Worm (Caenorhabditis elegans) whole organism, midembryonic: ENCODE results near the gene Y49F6A.5.

Source experiments
- flt-1 ChIP-seq: fragments of 200-800 bp; sonication (Bioruptor generic); IDR thresholded peaks from 2 replicates; pipeline ENCODE4 v1.3.6; 2022; ENCODE audit warnings: missing genetic modification characterization, missing compliant biosample characterization
- tab-1 ChIP-seq: fragments of 200-800 bp; sonication (Bioruptor generic); IDR thresholded peaks from 2 replicates; pipeline ENCODE4 v1.3.6; 2022; ENCODE audit warnings: missing genetic modification characterization, missing compliant biosample characterization
- ztf-23 ChIP-seq: fragments of 200-800 bp; sonication (Bioruptor generic); IDR thresholded peaks from 2 replicates; pipeline ENCODE4 v1.3.6; 2022; ENCODE audit warnings: missing genetic modification reagents, missing genetic modification characterization, missing compliant biosample characterization

- TF ChIP-seq flt-1 (GFP tag; lab: Robert Waterston, UW) (peak; percentile 91), tab-1 (peak; percentile 77), ztf-23 (GFP tag; lab: Robert Waterston, UW) (peak; percentile 75; the same call in 1 of the 2 replicates)
Measured at ce11 chrII:3567576-3567975, 42.1 kb downstream of the Y49F6A.5 start.
